Worm (Caenorhabditis elegans) whole organism, midembryonic: ENCODE results near the gene C05D10.4.

ENCODE experiments used
- T22C8.4 ChIP-seq: fragments of 200-800 bp; sonication (Bioruptor generic); IDR thresholded peaks from 2 replicates; pipeline ENCODE4 v1.3.6; 2022; ENCODE audit warnings: missing genetic modification characterization, missing compliant biosample characterization
- cog-1 ChIP-seq: sonication (generic microtip); optimal IDR thresholded peaks from 2 replicates; lab custom pipeline; 2016; ENCODE audit warnings: missing genetic modification characterization, missing compliant biosample characterization
- flt-1 ChIP-seq: fragments of 200-800 bp; sonication (Bioruptor generic); IDR thresholded peaks from 2 replicates; pipeline ENCODE4 v1.3.6; 2022; ENCODE audit warnings: missing genetic modification characterization, missing compliant biosample characterization
- klf-2 ChIP-seq: fragments of 200-800 bp; sonication (Bioruptor generic); conservative IDR thresholded peaks from 2 replicates; pipeline ENCODE4 v1.3.6; 2022; ENCODE audit warnings: missing genetic modification reagents, missing genetic modification characterization, missing compliant biosample characterization
- med-1 ChIP-seq: sonication (generic microtip); optimal IDR thresholded peaks from 2 replicates; lab custom pipeline; 2017; ENCODE audit warnings: missing genetic modification characterization, mild to moderate bottlenecking, missing compliant biosample characterization, antibody characterized with exemption, missing genetic modification reagents; ENCODE audit not compliant: insufficient read depth
- ref-1 ChIP-seq: fragments of 200-800 bp; sonication (Bioruptor generic); conservative IDR thresholded peaks from 2 replicates; pipeline ENCODE4 v1.3.6; 2022; ENCODE audit warnings: missing genetic modification reagents, missing genetic modification characterization, missing compliant biosample characterization
- tab-1 ChIP-seq: fragments of 200-800 bp; sonication (Bioruptor generic); IDR thresholded peaks from 2 replicates; pipeline ENCODE4 v1.3.6; 2022; ENCODE audit warnings: missing genetic modification characterization, missing compliant biosample characterization
- ztf-23 ChIP-seq: fragments of 200-800 bp; sonication (Bioruptor generic); IDR thresholded peaks from 2 replicates; pipeline ENCODE4 v1.3.6; 2022; ENCODE audit warnings: missing genetic modification reagents, missing genetic modification characterization, missing compliant biosample characterization
- ztf-29 ChIP-seq: fragments of 200-800 bp; sonication (Bioruptor generic); IDR thresholded peaks from 2 replicates; pipeline ENCODE4 v1.3.6; 2022; ENCODE audit warnings: missing genetic modification reagents, missing genetic modification characterization, missing compliant biosample characterization

DNA sequence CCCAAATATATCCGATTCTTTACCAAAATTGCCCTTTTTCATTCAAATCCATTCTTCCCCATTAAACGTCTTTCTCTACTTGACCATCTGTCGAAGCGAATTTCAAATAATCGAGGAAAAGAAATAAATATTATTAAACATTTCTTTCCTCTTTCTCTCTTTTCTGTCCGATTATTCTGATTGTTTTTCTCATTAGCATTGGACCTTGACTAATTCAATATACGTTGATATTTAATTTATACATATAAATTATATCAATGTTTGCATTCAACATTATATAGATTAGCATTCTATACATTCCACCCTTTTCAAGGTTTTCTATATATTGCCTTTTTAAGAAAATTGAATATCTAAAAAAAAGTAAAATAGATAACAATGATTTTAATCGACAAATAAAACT, 29.7 kb downstream of the C05D10.4 start:
- TF ChIP-seq klf-2: no peak
- TF ChIP-seq T22C8.4 (GFP tag; lab: Robert Waterston, UW): no peak
- TF ChIP-seq ref-1 (GFP tag; lab: Robert Waterston, UW): no peak
- no peak for TF ChIP-seq ztf-29 (GFP tag; lab: Robert Waterston, UW)
- TF ChIP-seq flt-1 (GFP tag; lab: Robert Waterston, UW): no peak
- no peak for TF ChIP-seq med-1 (GFP tag; lab: Kevin White, UChicago)
- no peak for TF ChIP-seq cog-1 (tag; lab: Kevin White, UChicago)
- no peak for TF ChIP-seq tab-1 (GFP tag; lab: Robert Waterston, UW)
- no peak for TF ChIP-seq ztf-23 (GFP tag; lab: Robert Waterston, UW)
